Worm (Caenorhabditis elegans) whole organism, L4/young adult: Measurements from ENCODE around the gene pde-2.

Source experiments
- W03F9.2 ChIP-seq: fragments of 150-350 bp; optimal IDR thresholded peaks from 2 replicates; lab custom pipeline; 2014; ENCODE audit warnings: missing biosample characterization, missing genetic modification characterization
- him-1 ChIP-seq: sonication (generic microtip); optimal IDR thresholded peaks from 2 replicates; lab custom pipeline; 2016; ENCODE audit warnings: missing genotype, missing genetic modification reagents, missing genetic modification characterization, missing compliant biosample characterization

ce11 chrIII:8973163-8973562 is 8.5 kb downstream of the pde-2 start:
- TF ChIP-seq him-1 (tag; lab: Kevin White, UChicago), result peak; percentile 21
- TF ChIP-seq W03F9.2 (tag; lab: Kevin White, UChicago), result no peak
